Worm (Caenorhabditis elegans) whole organism, young adult: ENCODE results near the gene B0403.3.

Source experiments
- akir-1 ChIP-seq: fragments of 200-800 bp; sonication (Bioruptor generic); optimal IDR thresholded peaks from 2 replicates; lab custom pipeline; 2018; ENCODE audit warnings: mild to moderate bottlenecking, missing genetic modification characterization, moderate library complexity, missing compliant biosample characterization
- aptf-3 ChIP-seq: fragments of 200-800 bp; sonication (Bioruptor generic); IDR thresholded peaks from 2 replicates; pipeline ENCODE4 v1.3.6; 2022; ENCODE audit warnings: missing genetic modification characterization, missing compliant biosample characterization
- pha-4 ChIP-seq: fragments of 150-350 bp; sonication (generic microtip); optimal IDR thresholded peaks from 2 replicates; lab custom pipeline; 2014; ENCODE audit warnings: missing biosample characterization, missing genetic modification reagents, missing genetic modification characterization

- TF ChIP-seq pha-4 (tag; lab: Kevin White, UChicago) (no peak), akir-1 (GFP tag; lab: Kevin White, UChicago) (no peak), aptf-3 (GFP tag; lab: Robert Waterston, UW) (no peak)
Measured at ce11 chrX:7106103-7106502, 43.0 kb upstream of the B0403.3 start, which contains the start of gene C36B7.2.
